Worm (Caenorhabditis elegans): ENCODE data around the gene dhs-19.

The dhs-19 gene

DNA sequence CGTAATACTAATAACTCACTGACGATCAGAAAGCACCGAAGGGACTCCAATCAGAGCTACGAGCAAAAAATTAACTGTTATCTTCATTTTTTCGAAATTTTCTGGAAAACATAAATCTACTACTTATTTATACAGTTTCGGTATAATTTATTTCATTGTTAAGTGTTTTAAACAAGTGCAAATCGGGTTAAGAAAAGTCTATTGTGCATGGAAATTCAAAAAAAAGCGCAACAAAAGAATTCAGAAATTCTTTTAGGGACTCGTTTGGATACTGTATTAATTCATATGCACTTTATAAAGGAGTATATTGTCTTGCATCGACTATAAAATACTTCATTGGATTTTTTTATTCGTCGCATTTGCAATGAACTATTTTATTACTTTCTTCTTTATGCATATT lies 18.1 kb downstream of the dhs-19 start, which contains the start of the genes nas-20 and nas-21:
TSS of gene nas-20 (minus strand) at position 101 of the 400 bp plus-strand sequence.
TSS of gene nas-21 (plus strand) at position 356 of the 400 bp plus-strand sequence.
- TF ChIP-seq aly-1 (tag; optimal IDR thresholded peaks at IDR 0.05): no peak
- TF ChIP-seq ceh-36 (tag; optimal IDR thresholded peaks at IDR 0.05): no peak
- TF ChIP-seq scrt-1 (GFP tag; IDR thresholded peaks at IDR 0.05): no peak
- TF ChIP-seq ama-1 (optimal IDR thresholded peaks at IDR 0.05): no peak
- no peak for TF ChIP-seq hnd-1 (tag; optimal IDR thresholded peaks at IDR 0.05)
- no peak for TF ChIP-seq B0310.2 (tag; optimal IDR thresholded peaks at IDR 0.05)
- no peak for TF ChIP-seq tbx-11 (GFP tag; IDR thresholded peaks at IDR 0.05)
- TF ChIP-seq tra-4 (tag; optimal IDR thresholded peaks at IDR 0.05): no peak
- TF ChIP-seq sea-1 (GFP tag; conservative IDR thresholded peaks at IDR 0.05): no peak

DNA sequence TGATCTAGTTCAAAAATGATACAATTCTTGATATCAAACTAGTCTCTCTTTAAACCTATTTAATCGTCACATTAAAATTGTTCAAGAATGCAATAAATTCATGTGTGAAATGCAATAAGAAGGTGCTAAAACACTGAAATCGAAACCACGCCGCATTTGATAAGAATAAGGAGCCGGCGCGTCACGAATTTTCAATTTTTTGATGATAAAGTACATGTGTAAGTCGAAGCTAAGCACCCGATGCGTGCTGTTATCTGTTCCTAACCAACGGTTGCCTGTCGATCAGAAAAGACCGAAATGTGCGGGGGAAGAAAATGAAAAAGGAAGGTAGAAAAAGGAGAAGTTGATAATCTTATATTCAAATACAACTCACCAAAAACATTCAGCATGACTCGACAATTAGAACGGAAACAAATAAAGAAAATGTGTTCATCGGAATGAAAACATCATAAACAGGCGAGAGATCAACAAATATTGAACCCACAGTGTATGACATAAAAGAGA lies 20.0 kb downstream of the dhs-19 start, which contains the start of gene aat-6:
TSS of gene aat-6 (minus strand) at position 454 of the 504 bp plus-strand sequence.
- TF ChIP-seq F13C5.2 (tag; optimal IDR thresholded peaks at IDR 0.05) (no peak), tbx-37 (GFP tag; conservative IDR thresholded peaks at IDR 0.05) (no peak), sea-1 (GFP tag; conservative IDR thresholded peaks at IDR 0.05) (no peak), hmg-4 (GFP tag; optimal IDR thresholded peaks at IDR 0.05) (no peak), pes-1 (GFP tag; IDR thresholded peaks at IDR 0.05) (no peak), B0310.2 (tag; optimal IDR thresholded peaks at IDR 0.05) (no peak), ama-1 (optimal IDR thresholded peaks at IDR 0.05) (no peak), ceh-13 (GFP tag; optimal IDR thresholded peaks at IDR 0.05) (no peak), ets-7 (tag; optimal IDR thresholded peaks at IDR 0.05) (no peak), ceh-36 (tag; optimal IDR thresholded peaks at IDR 0.05) (no peak), tbx-11 (GFP tag; IDR thresholded peaks at IDR 0.05) (no peak)

DNA sequence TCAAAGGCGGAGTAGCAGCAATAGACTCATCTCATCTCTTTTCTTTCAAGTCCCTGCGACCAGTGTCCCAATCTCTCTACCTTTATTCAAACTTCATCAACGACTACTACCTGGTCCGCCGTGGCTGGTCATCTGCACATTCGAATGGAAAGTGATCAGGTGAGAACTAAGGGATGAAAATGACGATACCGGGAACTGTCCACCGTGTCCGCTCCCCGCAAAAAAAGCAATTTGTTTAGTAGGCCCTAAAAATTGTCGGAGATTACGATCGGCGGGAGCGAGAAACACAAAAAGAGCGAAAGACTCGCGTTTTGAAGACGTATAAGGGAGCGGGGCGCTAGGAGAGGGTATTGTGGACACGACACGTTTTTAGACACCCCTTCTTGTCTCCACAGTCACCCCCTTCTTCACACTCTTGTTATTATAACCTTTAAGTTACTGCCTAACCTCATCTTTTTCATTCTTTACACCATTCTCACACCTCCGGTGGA lies 27.3 kb downstream of the dhs-19 start, which contains the start of gene zipt-16:
TSS of gene zipt-16 (plus strand) at position 51 of the 491 bp plus-strand sequence.
- no peak for TF ChIP-seq ama-1 (optimal IDR thresholded peaks at IDR 0.05)
- TF ChIP-seq hmg-4 (GFP tag; optimal IDR thresholded peaks at IDR 0.05): no peak

DNA sequence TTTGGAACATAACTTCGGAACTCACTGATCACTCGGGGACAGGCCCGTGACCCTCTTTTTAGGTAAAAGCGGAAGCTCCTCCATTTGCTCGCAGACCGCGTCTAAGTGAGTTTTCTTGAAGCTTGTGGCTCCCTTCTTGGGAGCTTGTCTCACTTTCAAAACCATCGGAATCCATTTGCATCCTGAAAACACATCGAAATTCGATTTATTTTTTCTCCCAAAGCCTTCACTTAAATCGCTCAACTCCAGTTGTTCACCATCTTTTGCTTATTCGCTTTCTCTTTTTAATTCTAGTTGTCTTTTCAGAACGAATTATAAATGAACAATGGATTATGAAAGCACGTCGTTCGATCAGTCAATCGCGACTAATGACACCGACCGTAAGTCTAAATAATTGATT lies 31.0 kb downstream of the dhs-19 start, which contains the start of gene T11F9.1:
TSS of gene T11F9.1 (plus strand) at position 301 of the 400 bp plus-strand sequence.
- TF ChIP-seq aly-1 (tag; optimal IDR thresholded peaks at IDR 0.05): no peak
- TF ChIP-seq tbx-37 (GFP tag; conservative IDR thresholded peaks at IDR 0.05): no peak
- no peak for TF ChIP-seq pes-1 (GFP tag; IDR thresholded peaks at IDR 0.05)
- no peak for TF ChIP-seq ets-7 (tag; optimal IDR thresholded peaks at IDR 0.05)
- TF ChIP-seq ama-1 (optimal IDR thresholded peaks at IDR 0.05): no peak
- TF ChIP-seq B0310.2 (tag; optimal IDR thresholded peaks at IDR 0.05): no peak
- TF ChIP-seq tra-4 (tag; optimal IDR thresholded peaks at IDR 0.05): no peak
- TF ChIP-seq sea-1 (GFP tag; conservative IDR thresholded peaks at IDR 0.05): no peak
- no peak for TF ChIP-seq ceh-36 (tag; optimal IDR thresholded peaks at IDR 0.05)
- no peak for TF ChIP-seq hmbx-1 (tag; optimal IDR thresholded peaks at IDR 0.05)
- TF ChIP-seq hnd-1 (tag; optimal IDR thresholded peaks at IDR 0.05): no peak
- TF ChIP-seq tbx-11 (GFP tag; IDR thresholded peaks at IDR 0.05): no peak
- TF ChIP-seq hmg-4 (GFP tag; optimal IDR thresholded peaks at IDR 0.05): no peak
- no peak for TF ChIP-seq ceh-13 (GFP tag; optimal IDR thresholded peaks at IDR 0.05)
- TF ChIP-seq F13C5.2 (tag; optimal IDR thresholded peaks at IDR 0.05): no peak
- no peak for TF ChIP-seq flt-1 (GFP tag; IDR thresholded peaks at IDR 0.05)
- TF ChIP-seq scrt-1 (GFP tag; IDR thresholded peaks at IDR 0.05): no peak

DNA sequence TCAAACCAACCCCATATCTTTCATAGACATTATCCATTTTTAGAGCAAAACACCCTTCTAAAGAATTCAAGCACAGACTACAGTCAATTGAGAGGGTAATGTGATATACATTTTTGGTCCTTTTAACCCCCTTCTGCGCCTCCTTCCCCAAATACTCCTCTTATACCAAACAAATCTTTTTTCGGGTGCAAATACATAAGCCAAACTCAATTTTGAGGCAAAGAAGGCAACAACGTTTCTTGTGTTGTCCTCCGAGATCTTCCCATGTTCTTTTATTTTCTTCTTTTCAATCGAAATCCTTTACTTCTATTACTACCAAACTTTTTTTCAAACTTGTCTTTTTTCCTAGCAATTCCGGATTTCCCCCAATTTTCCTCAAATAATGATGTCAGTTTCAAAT lies 35.4 kb downstream of the dhs-19 start:
- TF ChIP-seq tra-4 (tag; optimal IDR thresholded peaks at IDR 0.05) (no peak), F13C5.2 (tag; optimal IDR thresholded peaks at IDR 0.05) (no peak), ceh-36 (tag; optimal IDR thresholded peaks at IDR 0.05) (no peak), ceh-13 (GFP tag; optimal IDR thresholded peaks at IDR 0.05) (no peak), scrt-1 (GFP tag; IDR thresholded peaks at IDR 0.05) (no peak), hnd-1 (tag; optimal IDR thresholded peaks at IDR 0.05) (no peak), ets-7 (tag; optimal IDR thresholded peaks at IDR 0.05) (no peak), pes-1 (GFP tag; IDR thresholded peaks at IDR 0.05) (no peak), ama-1 (optimal IDR thresholded peaks at IDR 0.05) (no peak), hmbx-1 (tag; optimal IDR thresholded peaks at IDR 0.05) (no peak), sea-1 (GFP tag; conservative IDR thresholded peaks at IDR 0.05) (no peak), hmg-4 (GFP tag; optimal IDR thresholded peaks at IDR 0.05) (no peak), B0310.2 (tag; optimal IDR thresholded peaks at IDR 0.05) (no peak), aly-1 (tag; optimal IDR thresholded peaks at IDR 0.05) (no peak), tbx-37 (GFP tag; conservative IDR thresholded peaks at IDR 0.05) (no peak)

DNA sequence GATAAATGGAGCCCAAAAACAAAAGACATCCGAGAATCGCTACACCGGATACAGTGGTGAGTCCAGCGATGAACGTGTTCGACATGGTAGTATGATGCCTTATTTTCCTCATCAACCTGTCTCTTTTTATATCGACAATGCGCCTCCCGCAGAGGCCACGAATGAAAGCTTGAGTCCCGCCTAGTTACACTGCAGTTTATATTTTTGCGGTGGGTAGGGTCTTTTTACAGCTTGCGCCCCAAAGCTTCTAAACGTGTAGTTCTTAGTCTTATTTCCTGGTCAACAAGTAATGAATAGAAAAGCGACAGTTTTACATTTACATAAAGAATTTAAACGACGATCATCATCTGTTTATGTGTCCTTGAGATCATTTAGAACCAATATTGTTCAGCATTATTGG lies 40.0 kb downstream of the dhs-19 start, which contains the start of gene col-156:
TSS of gene col-156 (minus strand) at position 101 of the 400 bp plus-strand sequence.
- TF ChIP-seq B0310.2 (tag; optimal IDR thresholded peaks at IDR 0.05) (no peak), flt-1 (GFP tag; IDR thresholded peaks at IDR 0.05) (no peak), tbx-37 (GFP tag; conservative IDR thresholded peaks at IDR 0.05) (no peak), ets-7 (tag; optimal IDR thresholded peaks at IDR 0.05) (no peak), hmbx-1 (tag; optimal IDR thresholded peaks at IDR 0.05) (no peak), ama-1 (optimal IDR thresholded peaks at IDR 0.05) (no peak), tbx-11 (GFP tag; IDR thresholded peaks at IDR 0.05) (no peak), ceh-36 (tag; optimal IDR thresholded peaks at IDR 0.05) (no peak), scrt-1 (GFP tag; IDR thresholded peaks at IDR 0.05) (no peak), ceh-13 (GFP tag; optimal IDR thresholded peaks at IDR 0.05) (no peak), pes-1 (GFP tag; IDR thresholded peaks at IDR 0.05) (no peak), sea-1 (GFP tag; conservative IDR thresholded peaks at IDR 0.05) (no peak), tra-4 (tag; optimal IDR thresholded peaks at IDR 0.05) (no peak), hnd-1 (tag; optimal IDR thresholded peaks at IDR 0.05) (no peak)

DNA sequence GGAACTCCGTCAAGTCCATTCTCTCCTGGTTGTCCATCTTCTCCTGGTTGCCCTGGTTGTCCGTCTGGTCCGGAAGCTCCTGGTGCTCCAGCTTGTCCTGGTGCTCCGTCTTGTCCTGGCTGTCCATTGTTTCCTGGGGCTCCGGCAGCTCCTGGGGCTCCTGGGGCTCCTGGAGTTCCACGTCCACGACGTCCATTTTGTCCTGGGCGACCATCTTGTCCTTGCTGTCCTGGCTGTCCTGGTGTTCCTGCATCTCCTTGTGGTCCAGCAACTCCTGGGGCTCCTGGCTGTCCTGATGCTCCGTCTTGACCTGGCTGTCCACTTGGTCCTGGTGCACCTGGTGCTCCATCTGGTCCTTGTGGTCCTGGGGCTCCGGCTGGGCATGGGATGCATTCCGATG lies 40.9 kb downstream of the dhs-19 start:
- TF ChIP-seq flt-1 (GFP tag; IDR thresholded peaks at IDR 0.05): no peak

DNA sequence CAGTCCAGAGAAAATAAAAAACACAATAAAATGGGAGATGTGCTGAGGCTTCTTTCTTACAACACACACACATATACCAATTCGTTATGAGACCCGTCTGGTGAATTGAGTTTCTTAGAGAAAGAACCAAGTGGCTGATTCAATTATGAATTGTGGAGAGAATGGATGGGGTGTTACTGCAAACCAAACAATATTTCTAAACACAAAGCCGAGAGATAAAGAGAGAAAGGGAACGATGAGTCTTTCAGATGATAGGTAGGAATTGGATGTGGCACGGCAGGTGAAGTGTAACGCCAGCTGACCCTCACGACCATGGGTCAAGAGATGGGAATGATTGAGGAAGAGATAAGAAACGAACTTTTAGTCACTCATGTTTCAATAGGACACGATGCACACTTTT lies 44.0 kb downstream of the dhs-19 start, which contains the start of gene mig-17:
TSS of gene mig-17 (plus strand) at position 389 of the 400 bp plus-strand sequence.
- TF ChIP-seq aly-1 (tag; optimal IDR thresholded peaks at IDR 0.05) (no peak), ceh-13 (GFP tag; optimal IDR thresholded peaks at IDR 0.05) (no peak), hmbx-1 (tag; optimal IDR thresholded peaks at IDR 0.05) (no peak), F13C5.2 (tag; optimal IDR thresholded peaks at IDR 0.05) (no peak), B0310.2 (tag; optimal IDR thresholded peaks at IDR 0.05) (no peak)

Measured in whole organism, early embryonic.